Worm (Caenorhabditis elegans) whole organism, L3 larva: Measurements from ENCODE around the gene Y32G9A.12.

ENCODE experiments used
- R02D3.7 ChIP-seq: fragments of 150-350 bp; optimal IDR thresholded peaks from 2 replicates; lab custom pipeline; 2014; ENCODE audit warnings: missing biosample characterization, missing genetic modification characterization
- ZK546.5 ChIP-seq: sonication (generic microtip); optimal IDR thresholded peaks from 2 replicates; lab custom pipeline; 2017; ENCODE audit warnings: missing biosample characterization, missing genetic modification characterization
- aly-2 ChIP-seq: fragments of 150-350 bp; optimal IDR thresholded peaks from 2 replicates; lab custom pipeline; 2014; ENCODE audit warnings: missing biosample characterization, missing genetic modification characterization
- ama-1 ChIP-seq: fragments of 150-350 bp; optimal IDR thresholded peaks from 2 replicates; lab custom pipeline; 2018
- ceh-28 ChIP-seq: fragments of 150-350 bp; optimal IDR thresholded peaks from 2 replicates; lab custom pipeline; 2014; ENCODE audit warnings: missing biosample characterization, missing genetic modification reagents, missing genetic modification characterization
- ceh-9 ChIP-seq: sonication (generic microtip); optimal IDR thresholded peaks from 2 replicates; lab custom pipeline; 2018; ENCODE audit warnings: missing biosample characterization, missing genetic modification characterization
- daf-12 ChIP-seq: fragments of 150-350 bp; optimal IDR thresholded peaks from 2 replicates; lab custom pipeline; 2014; ENCODE audit warnings: missing biosample characterization, missing genetic modification reagents, missing genetic modification characterization
- egl-27 ChIP-seq: sonication (generic microtip); optimal IDR thresholded peaks from 4 replicates; lab custom pipeline; 2017; ENCODE audit warnings: missing biosample characterization, missing genetic modification reagents, missing genetic modification characterization
- elt-1 ChIP-seq: fragments of 150-350 bp; optimal IDR thresholded peaks from 2 replicates; lab custom pipeline; 2014; ENCODE audit warnings: missing biosample characterization, missing genetic modification characterization
- elt-2 ChIP-seq: sonication (generic microtip); optimal IDR thresholded peaks from 2 replicates; lab custom pipeline; 2016; ENCODE audit warnings: missing genetic modification reagents, mild to moderate bottlenecking, missing genetic modification characterization, missing compliant biosample characterization
- elt-3 ChIP-seq, 3 experiments: fragments of 150-350 bp in 1 of 3; sonication (generic microtip) in 2 of 3; optimal IDR thresholded peaks; 2 replicates in 2 of 3; 4 replicates in 1 of 3; lab custom pipeline; 2014 to 2017; ENCODE audit warnings: missing biosample characterization in 3 of 3, missing genetic modification characterization in 3 of 3
- eor-1 ChIP-seq, 2 experiments: fragments of 150-350 bp; optimal IDR thresholded peaks; 2 replicates each; lab custom pipeline; 2014 to 2018; ENCODE audit warnings: missing biosample characterization in 2 of 2, missing genetic modification characterization in 2 of 2
- fkh-10 ChIP-seq: sonication (generic microtip); optimal IDR thresholded peaks from 2 replicates; lab custom pipeline; 2017; ENCODE audit warnings: missing biosample characterization, missing genetic modification reagents, missing genetic modification characterization
- fkh-2 ChIP-seq: fragments of 150-350 bp; optimal IDR thresholded peaks from 2 replicates; lab custom pipeline; 2014; ENCODE audit warnings: missing biosample characterization, missing genetic modification reagents, missing genetic modification characterization
- fos-1 ChIP-seq: fragments of 150-350 bp; optimal IDR thresholded peaks from 2 replicates; lab custom pipeline; 2014; ENCODE audit warnings: missing biosample characterization, missing genetic modification characterization
- hmg-11 ChIP-seq: sonication (generic microtip); optimal IDR thresholded peaks from 2 replicates; lab custom pipeline; 2016; ENCODE audit warnings: missing genetic modification characterization, missing compliant biosample characterization
- jun-1 ChIP-seq: fragments of 150-350 bp; optimal IDR thresholded peaks from 2 replicates; lab custom pipeline; 2014; ENCODE audit warnings: missing biosample characterization, missing genetic modification reagents, missing genetic modification characterization
- lin-15B ChIP-seq: fragments of 150-350 bp; optimal IDR thresholded peaks from 2 replicates; lab custom pipeline; 2014; ENCODE audit warnings: missing biosample characterization, missing genetic modification characterization
- lin-39 ChIP-seq: fragments of 150-350 bp; optimal IDR thresholded peaks from 2 replicates; lab custom pipeline; 2018; ENCODE audit warnings: missing biosample characterization, missing genetic modification reagents, missing genetic modification characterization
- mdl-1 ChIP-seq: fragments of 150-350 bp; optimal IDR thresholded peaks from 2 replicates; lab custom pipeline; 2014; ENCODE audit warnings: missing biosample characterization, missing genetic modification characterization
- mml-1 ChIP-seq: fragments of 150-350 bp; sonication (generic microtip); optimal IDR thresholded peaks from 3 replicates; lab custom pipeline; 2014; ENCODE audit warnings: missing biosample characterization, missing genetic modification characterization
- nfya-1 ChIP-seq: sonication (generic microtip); optimal IDR thresholded peaks from 2 replicates; lab custom pipeline; 2017; ENCODE audit warnings: missing genetic modification characterization, mild to moderate bottlenecking, missing compliant biosample characterization, antibody characterized with exemption, moderate library complexity; ENCODE audit not compliant: insufficient read depth
- nhr-12 ChIP-seq: fragments of 150-350 bp; optimal IDR thresholded peaks from 2 replicates; lab custom pipeline; 2014; ENCODE audit warnings: missing biosample characterization, missing genetic modification characterization
- nhr-23 ChIP-seq: fragments of 150-350 bp; optimal IDR thresholded peaks from 2 replicates; lab custom pipeline; 2014; ENCODE audit warnings: missing biosample characterization, missing genetic modification reagents, missing genetic modification characterization
- nhr-237 ChIP-seq: fragments of 150-350 bp; optimal IDR thresholded peaks from 2 replicates; lab custom pipeline; 2014; ENCODE audit warnings: missing biosample characterization, missing genetic modification characterization
- nhr-25 ChIP-seq: sonication (generic microtip); optimal IDR thresholded peaks from 2 replicates; lab custom pipeline; 2017; ENCODE audit warnings: missing biosample characterization, missing genetic modification characterization
- nhr-28 ChIP-seq: fragments of 150-350 bp; optimal IDR thresholded peaks from 2 replicates; lab custom pipeline; 2014; ENCODE audit warnings: missing biosample characterization, missing genetic modification characterization
- nhr-43 ChIP-seq: sonication (generic microtip); optimal IDR thresholded peaks from 2 replicates; lab custom pipeline; 2016; ENCODE audit warnings: mild to moderate bottlenecking, missing genetic modification characterization, missing compliant biosample characterization; ENCODE audit not compliant: poor library complexity, severe bottlenecking
- nhr-67 ChIP-seq: fragments of 150-350 bp; optimal IDR thresholded peaks from 2 replicates; lab custom pipeline; 2014; ENCODE audit warnings: missing biosample characterization, missing genetic modification characterization
- nhr-77 ChIP-seq: fragments of 150-350 bp; optimal IDR thresholded peaks from 2 replicates; lab custom pipeline; 2014; ENCODE audit warnings: missing biosample characterization, missing genetic modification characterization
- pha-4 ChIP-seq: fragments of 150-350 bp; optimal IDR thresholded peaks from 2 replicates; lab custom pipeline; 2014; ENCODE audit warnings: missing biosample characterization, missing genetic modification reagents, missing genetic modification characterization
- pqm-1 ChIP-seq: fragments of 150-350 bp; optimal IDR thresholded peaks from 2 replicates; lab custom pipeline; 2017; ENCODE audit warnings: missing biosample characterization, missing genetic modification characterization, inconsistent platforms
- sea-2 ChIP-seq: fragments of 150-350 bp; sonication (generic microtip); optimal IDR thresholded peaks from 4 replicates; lab custom pipeline; 2014; ENCODE audit warnings: missing biosample characterization, missing genetic modification reagents, missing genetic modification characterization
- skn-1 ChIP-seq: fragments of 150-350 bp; optimal IDR thresholded peaks from 2 replicates; lab custom pipeline; 2014; ENCODE audit warnings: missing biosample characterization, missing genetic modification characterization
- snpc-4 ChIP-seq: fragments of 150-350 bp; optimal IDR thresholded peaks from 2 replicates; lab custom pipeline; 2014; ENCODE audit warnings: missing biosample characterization, missing genetic modification characterization
- tbx-2 ChIP-seq: sonication (generic microtip); optimal IDR thresholded peaks from 2 replicates; lab custom pipeline; 2016; ENCODE audit warnings: mild to moderate bottlenecking, missing genetic modification characterization, missing compliant biosample characterization
- unc-62 ChIP-seq: fragments of 150-350 bp; sonication (generic microtip); optimal IDR thresholded peaks from 4 replicates; lab custom pipeline; 2014; ENCODE audit warnings: missing biosample characterization, missing genetic modification reagents, missing genetic modification characterization
- ztf-11 ChIP-seq: fragments of 150-350 bp; optimal IDR thresholded peaks from 2 replicates; lab custom pipeline; 2014; ENCODE audit warnings: missing biosample characterization, missing genetic modification characterization
- ztf-4 ChIP-seq: fragments of 150-350 bp; optimal IDR thresholded peaks from 2 replicates; lab custom pipeline; 2014; ENCODE audit warnings: missing biosample characterization, missing genetic modification characterization

Y32G9A.12 gene

DNA sequence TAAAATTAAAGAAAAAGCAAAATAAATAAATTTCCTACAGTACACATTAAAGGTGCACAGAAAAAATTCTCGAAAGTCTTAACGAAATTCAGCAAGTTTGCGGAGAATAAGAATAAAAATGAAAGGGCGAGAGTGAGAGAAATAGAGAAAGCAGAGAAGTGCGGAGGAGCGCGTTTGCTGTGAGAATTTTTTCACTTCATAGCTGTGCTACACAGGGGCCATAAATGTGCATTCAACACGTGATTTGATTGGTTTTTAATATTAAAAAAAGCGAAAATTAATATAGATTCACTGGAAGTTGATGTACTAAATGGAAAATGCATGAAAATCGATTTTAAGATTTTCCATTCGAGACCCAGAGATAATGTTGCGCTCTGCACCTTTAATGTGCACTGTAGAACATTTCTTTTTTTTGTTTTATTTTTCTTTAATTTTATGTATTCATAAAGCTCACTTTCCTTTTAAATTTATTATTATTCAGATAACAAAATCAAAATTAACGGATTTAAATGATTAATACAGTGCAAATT, 1.9 kb downstream of the Y32G9A.12 start, which contains the start of gene Y32G9A.2:
Gene Y32G9A.2 (plus strand): TSS at position 480 of the 530 bp plus-strand sequence.
- TF ChIP-seq unc-62 (no peak), nhr-23 (peak; percentile 11), ZK546.5 (no peak), jun-1 (tag; lab: Kevin White, UChicago) (no peak), nhr-77 (tag; lab: Kevin White, UChicago) (no peak), daf-12 (no peak), eor-1 (tag; optimal IDR thresholded peaks at IDR 0.05; lab: Kevin White, UChicago) (no peak), elt-2 (tag; lab: Kevin White, UChicago) (no peak), ama-1 (lab: Kevin White, UChicago) (no peak), tbx-2 (tag; lab: Kevin White, UChicago) (no peak), ztf-11 (tag; lab: Kevin White, UChicago) (no peak), nhr-67 (tag; lab: Kevin White, UChicago) (no peak), elt-3 (tag; optimal IDR thresholded peaks at IDR 0.05; lab: Kevin White, UChicago) (no peak), fos-1 (tag; lab: Kevin White, UChicago) (no peak), fkh-2 (tag; lab: Kevin White, UChicago) (no peak), pqm-1 (tag; lab: Kevin White, UChicago) (peak; percentile 5), pha-4 (tag; lab: Kevin White, UChicago) (peak; percentile 24), lin-39 (tag; lab: Kevin White, UChicago) (peak; percentile 11), mdl-1 (tag; lab: Kevin White, UChicago) (no peak), nfya-1 (tag; lab: Kevin White, UChicago) (peak; percentile 68), nhr-12 (tag; lab: Kevin White, UChicago) (no peak), nhr-25 (tag; lab: Kevin White, UChicago) (peak; percentile 27), elt-1 (no peak), sea-2 (GFP tag; lab: Kevin White, UChicago) (no peak), nhr-237 (tag; lab: Kevin White, UChicago) (no peak), ztf-4 (no peak), nhr-28 (tag; lab: Kevin White, UChicago) (no peak), mml-1 (tag; lab: Kevin White, UChicago) (no peak), R02D3.7 (tag; lab: Kevin White, UChicago) (no peak), egl-27 (tag; lab: Kevin White, UChicago) (no peak), fkh-10 (GFP tag; lab: Kevin White, UChicago) (no peak), nhr-43 (tag; lab: Kevin White, UChicago) (no peak), hmg-11 (tag; lab: Kevin White, UChicago) (peak; percentile 44), aly-2 (tag; lab: Kevin White, UChicago) (no peak), lin-15B (peak; percentile 69), skn-1 (tag; lab: Kevin White, UChicago) (no peak)

DNA sequence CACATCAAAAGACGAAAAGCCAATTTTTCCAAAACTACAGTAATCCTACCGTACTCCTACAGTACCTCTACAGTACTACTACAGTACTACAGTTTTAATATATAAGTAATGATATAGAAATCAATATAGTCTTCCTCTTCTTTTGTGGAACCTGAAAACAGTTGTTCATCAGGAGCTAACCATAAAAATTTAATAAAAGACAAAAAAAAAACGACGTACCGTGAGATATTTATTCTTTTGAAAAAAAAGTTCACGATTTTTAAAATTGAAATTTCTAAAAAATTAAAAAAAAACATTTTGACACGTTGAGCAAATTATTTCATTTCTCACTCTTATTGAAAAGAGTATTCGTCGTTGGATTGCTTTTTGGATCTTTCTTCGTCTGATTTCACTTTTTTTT, 8.9 kb downstream of the Y32G9A.12 start, which contains the start of gene Y32G9A.3:
Gene Y32G9A.3 (plus strand): TSS at position 301 of the 400 bp plus-strand sequence.
- TF ChIP-seq ceh-28 (tag; lab: Kevin White, UChicago) (no peak), lin-15B (no peak), ceh-9 (no peak)

DNA sequence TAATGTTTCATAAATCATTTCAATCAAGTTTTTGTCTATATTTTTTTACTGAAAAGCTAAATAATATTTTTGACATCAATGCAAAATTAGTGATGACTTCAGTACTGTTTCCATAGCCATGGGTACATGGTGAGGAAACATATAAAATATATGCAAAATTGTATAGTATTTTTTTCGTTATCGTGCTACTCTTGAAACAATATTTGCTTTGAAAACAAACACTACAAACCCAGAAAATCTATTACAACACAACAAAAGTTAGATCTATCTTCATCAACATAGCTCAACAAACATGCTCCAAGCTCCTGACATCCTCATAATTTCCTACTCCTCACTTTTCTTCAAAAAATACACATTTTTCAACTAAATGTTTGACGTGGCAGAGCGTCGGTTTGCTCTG, 11.5 kb downstream of the Y32G9A.12 start, which contains the start of gene srp-3:
Gene srp-3 (plus strand): TSS at position 301 of the 400 bp plus-strand sequence.
- no peak for TF ChIP-seq ama-1 (lab: Kevin White, UChicago)

DNA sequence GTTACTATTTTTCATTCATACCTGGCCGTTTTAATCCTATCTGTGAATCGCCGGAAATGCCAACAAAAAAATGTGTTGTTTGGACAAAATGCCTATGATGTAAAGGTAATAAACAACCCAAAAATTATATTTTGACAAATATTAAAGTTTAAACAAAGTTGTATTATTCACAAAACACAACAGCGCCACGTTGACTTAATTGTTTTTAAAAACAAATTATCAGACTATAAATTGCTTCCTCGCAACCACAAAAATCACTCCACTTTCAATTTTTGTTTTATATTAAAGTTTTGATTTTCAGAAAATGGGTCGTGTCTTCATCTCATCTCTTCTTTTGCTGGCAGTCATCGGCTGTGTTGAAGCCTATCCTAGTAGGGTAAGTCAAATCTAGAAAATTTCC, 12.7 kb downstream of the Y32G9A.12 start, which contains the start of gene Y32G9A.5:
Gene Y32G9A.5 (plus strand): TSS at position 301 of the 400 bp plus-strand sequence.
- no peak for TF ChIP-seq sea-2 (GFP tag; lab: Kevin White, UChicago)
- TF ChIP-seq snpc-4 = no peak
- TF ChIP-seq fos-1 (tag; lab: Kevin White, UChicago) = no peak
- no peak for TF ChIP-seq nhr-23
- TF ChIP-seq ama-1 (lab: Kevin White, UChicago) = no peak
- TF ChIP-seq elt-2 (tag; lab: Kevin White, UChicago) = no peak
- no peak for TF ChIP-seq nhr-237 (tag; lab: Kevin White, UChicago)
